Fruit fly (Drosophila melanogaster): ENCODE data around the gene Gr22b.
A peak's percentile ranks its signal among the peaks of the same experiment; 100 is the strongest.

The Gr22b gene

dm6 chr2L:1826400-1826799 lies 33.3 kb upstream of the Gr22b start, which contains the start of gene CG31664:
TSS of gene CG31664 (minus strand) at chr2L:1826500.
- TF ChIP-seq CG3032 (tag; optimal IDR thresholded peaks at IDR 0.05), result no peak
- no peak for TF ChIP-seq achi (GFP tag; optimal IDR thresholded peaks at IDR 0.05)
- no peak for TF ChIP-seq dsx (GFP tag; optimal IDR thresholded peaks at IDR 0.05; ENCODE audit: poor library complexity, severe bottlenecking)
- TF ChIP-seq Sox15 (GFP tag; optimal IDR thresholded peaks at IDR 0.05), result no peak
- TF ChIP-seq CG11762 (GFP tag; optimal IDR thresholded peaks at IDR 0.05; ENCODE audit: insufficient read depth), result no peak
- TF ChIP-seq Ets21C (GFP tag; optimal IDR thresholded peaks at IDR 0.05), result no peak
- TF ChIP-seq Lpt (GFP tag; optimal IDR thresholded peaks at IDR 0.05), result no peak
- TF ChIP-seq CG8119 (GFP tag; IDR thresholded peaks at IDR 0.05), result no peak
- no peak for TF ChIP-seq ss (GFP tag; optimal IDR thresholded peaks at IDR 0.05)
- no peak for TF ChIP-seq CG4318 (GFP tag; optimal IDR thresholded peaks at IDR 0.05)
- no peak for TF ChIP-seq vri (GFP tag; optimal IDR thresholded peaks at IDR 0.05)
- TF ChIP-seq CG32006 (GFP tag; optimal IDR thresholded peaks at IDR 0.05), result no peak
- no peak for TF ChIP-seq CG8319 (GFP tag; optimal IDR thresholded peaks at IDR 0.05)
- TF ChIP-seq Sox14 (GFP tag; optimal IDR thresholded peaks at IDR 0.05), result no peak
- TF ChIP-seq CG16779 (tag; optimal IDR thresholded peaks at IDR 0.05), result no peak
- no peak for TF ChIP-seq salr (GFP tag; optimal IDR thresholded peaks at IDR 0.05)

dm6 chr2L:1823231-1823630 lies 30.2 kb upstream of the Gr22b start, which contains the start of gene CG31933:
TSS of gene CG31933 (minus strand) at chr2L:1823331.
- no peak for TF ChIP-seq salr (GFP tag; optimal IDR thresholded peaks at IDR 0.05)
- TF ChIP-seq achi (GFP tag; optimal IDR thresholded peaks at IDR 0.05), result no peak
- no peak for TF ChIP-seq lz (GFP tag; optimal IDR thresholded peaks at IDR 0.05)
- TF ChIP-seq CG34406 (GFP tag; optimal IDR thresholded peaks at IDR 0.05), result no peak
- TF ChIP-seq CG16779 (tag; optimal IDR thresholded peaks at IDR 0.05), result no peak
- TF ChIP-seq fkh (GFP tag; optimal IDR thresholded peaks at IDR 0.05), result no peak
- no peak for TF ChIP-seq CG1621 (tag; optimal IDR thresholded peaks at IDR 0.05)
- TF ChIP-seq pdm3 (GFP tag; optimal IDR thresholded peaks at IDR 0.05), result no peak
- TF ChIP-seq CG6792 (GFP tag; optimal IDR thresholded peaks at IDR 0.05), result no peak
- no peak for TF ChIP-seq topi (GFP tag; optimal IDR thresholded peaks at IDR 0.05)
- no peak for TF ChIP-seq CG9139 (GFP tag; optimal IDR thresholded peaks at IDR 0.05)

dm6 chr2L:1794817-1795216 lies 1.7 kb upstream of the Gr22b start, which contains the start of gene Gr22a:
TSS of gene Gr22a (minus strand) at chr2L:1794917.
- TF ChIP-seq Sox15 (GFP tag; optimal IDR thresholded peaks at IDR 0.05) (no peak), CG10631 (GFP tag; optimal IDR thresholded peaks at IDR 0.05) (no peak), Eip75B (GFP tag; optimal IDR thresholded peaks at IDR 0.05) (no peak), CG32006 (GFP tag; optimal IDR thresholded peaks at IDR 0.05) (no peak), fd59A (GFP tag; optimal IDR thresholded peaks at IDR 0.05) (no peak), CG1621 (tag; optimal IDR thresholded peaks at IDR 0.05) (no peak), Hr4 (GFP tag; optimal IDR thresholded peaks at IDR 0.05) (no peak)

- no peak for TF ChIP-seq Hr4 (GFP tag; optimal IDR thresholded peaks at IDR 0.05)
- no peak for TF ChIP-seq topi (GFP tag; optimal IDR thresholded peaks at IDR 0.05)
- TF ChIP-seq Hr38 (GFP tag; optimal IDR thresholded peaks at IDR 0.05), result no peak
- TF ChIP-seq CG8632 (GFP tag; optimal IDR thresholded peaks at IDR 0.05), result no peak
- peak; percentile 13 for TF ChIP-seq svp (GFP tag)
Measured at dm6 chr2L:1791723-1792122, 1.3 kb downstream of the Gr22b start, which contains the start of gene Gr22c. TSS of gene Gr22c (minus strand) at chr2L:1791823.

dm6 chr2L:1790261-1790660 lies 2.8 kb downstream of the Gr22b start, which contains the start of gene Gr22d:
TSS of gene Gr22d (minus strand) at chr2L:1790361.
- TF ChIP-seq Sox14 (GFP tag; optimal IDR thresholded peaks at IDR 0.05) (no peak), esn (GFP tag; optimal IDR thresholded peaks at IDR 0.05) (no peak), pdm3 (GFP tag; optimal IDR thresholded peaks at IDR 0.05) (no peak), fkh (GFP tag; optimal IDR thresholded peaks at IDR 0.05) (no peak), net (GFP tag; optimal IDR thresholded peaks at IDR 0.05) (no peak), acj6 (GFP tag; optimal IDR thresholded peaks at IDR 0.05) (no peak), CG31627 (GFP tag; optimal IDR thresholded peaks at IDR 0.05) (no peak)
